Fruit fly (Drosophila melanogaster) whole organism, embryonic: ENCODE results near the gene sbr.

ENCODE experiments used
- Awh ChIP-seq: fragments of 200-800 bp; sonication (Bioruptor generic); IDR thresholded peaks from 2 replicates; pipeline ENCODE4, ENCODE4 v1.3.6; 2022; ENCODE audit warnings: missing biosample characterization, missing genetic modification characterization
- CG11695 ChIP-seq: fragments of 200-800 bp; sonication (Bioruptor generic); IDR thresholded peaks from 3 replicates; pipeline ENCODE4 v1.3.6; 2022; ENCODE audit warnings: missing biosample characterization, missing genetic modification characterization
- CG11696 ChIP-seq: fragments of 200-800 bp; sonication (Bioruptor generic); IDR thresholded peaks from 2 replicates; pipeline ENCODE4 v1.3.6; 2022; ENCODE audit warnings: missing biosample characterization, missing genetic modification characterization
- CG12071 ChIP-seq: fragments of 200-800 bp; sonication (Bioruptor generic); optimal IDR thresholded peaks from 3 replicates; lab custom pipeline; 2018; ENCODE audit warnings: missing biosample characterization, mild to moderate bottlenecking, missing genetic modification characterization
- CG13775 ChIP-seq: fragments of 200-800 bp; sonication (Bioruptor generic); optimal IDR thresholded peaks from 3 replicates; lab custom pipeline; 2017; ENCODE audit warnings: missing biosample characterization, mild to moderate bottlenecking, missing genetic modification characterization
- CG14050 ChIP-seq: fragments of 200-800 bp; sonication (Bioruptor generic); IDR thresholded peaks from 3 replicates; pipeline ENCODE4 v1.3.6; 2022; ENCODE audit warnings: missing biosample characterization, missing genetic modification characterization
- CG14965 ChIP-seq: fragments of 200-800 bp; sonication (Bioruptor generic); optimal IDR thresholded peaks from 2 replicates; lab custom pipeline; 2016; ENCODE audit warnings: missing biosample characterization, missing genetic modification characterization, borderline replicate concordance
- CG15479 ChIP-seq: fragments of 200-800 bp; sonication (Bioruptor generic); optimal IDR thresholded peaks from 3 replicates; lab custom pipeline; 2019; ENCODE audit warnings: missing biosample characterization, mild to moderate bottlenecking, missing genetic modification characterization, moderate library complexity
- CG15696 ChIP-seq: fragments of 200-800 bp; sonication (Bioruptor generic); optimal IDR thresholded peaks from 2 replicates; lab custom pipeline; 2019; ENCODE audit warnings: missing biosample characterization, mild to moderate bottlenecking, missing genetic modification characterization, moderate library complexity
- CG16815 ChIP-seq: fragments of 200-800 bp; sonication (Bioruptor generic); optimal IDR thresholded peaks from 3 replicates; lab custom pipeline; 2017; ENCODE audit warnings: missing biosample characterization, mild to moderate bottlenecking, missing genetic modification characterization
- CG17359 ChIP-seq: fragments of 200-800 bp; sonication (Bioruptor generic); optimal IDR thresholded peaks from 3 replicates; lab custom pipeline; 2018; ENCODE audit warnings: missing biosample characterization, mild to moderate bottlenecking, missing genetic modification characterization, moderate library complexity
- CG17568 ChIP-seq: fragments of 200-800 bp; sonication (Bioruptor generic); optimal IDR thresholded peaks from 2 replicates; lab custom pipeline; 2018; ENCODE audit warnings: missing biosample characterization, mild to moderate bottlenecking, missing genetic modification characterization, moderate library complexity
- CG2202 ChIP-seq: fragments of 200-800 bp; sonication (Bioruptor generic); optimal IDR thresholded peaks from 2 replicates; lab custom pipeline; 2018; ENCODE audit warnings: missing biosample characterization, mild to moderate bottlenecking, missing genetic modification characterization
- CG30403 ChIP-seq: fragments of 200-800 bp; sonication (Bioruptor generic); optimal IDR thresholded peaks from 3 replicates; lab custom pipeline; 2016; ENCODE audit warnings: missing biosample characterization, missing genetic modification characterization
- CG31388 ChIP-seq: fragments of 200-800 bp; sonication (Bioruptor generic); optimal IDR thresholded peaks from 2 replicates; lab custom pipeline; 2016; ENCODE audit warnings: missing biosample characterization, missing genetic modification characterization
- CG3281 ChIP-seq: fragments of 200-800 bp; sonication (Bioruptor generic); optimal IDR thresholded peaks from 3 replicates; lab custom pipeline; 2017; ENCODE audit warnings: missing biosample characterization, mild to moderate bottlenecking, missing genetic modification characterization
- CG34376 ChIP-seq: fragments of 200-800 bp; sonication (Bioruptor generic); optimal IDR thresholded peaks from 2 replicates; lab custom pipeline; 2018; ENCODE audit warnings: missing biosample characterization, mild to moderate bottlenecking, missing genetic modification characterization
- CG8388 ChIP-seq: fragments of 200-800 bp; sonication (Bioruptor generic); optimal IDR thresholded peaks from 2 replicates; lab custom pipeline; 2019; ENCODE audit warnings: missing biosample characterization, mild to moderate bottlenecking, missing genetic modification characterization, moderate library complexity
- CkIIα-i1 ChIP-seq: fragments of 200-800 bp; sonication (Bioruptor generic); IDR thresholded peaks from 2 replicates; pipeline ENCODE4 v1.3.6; 2022; ENCODE audit warnings: missing biosample characterization, missing genetic modification characterization
- E2f1 ChIP-seq: fragments of 200-800 bp; sonication (Bioruptor generic); IDR thresholded peaks from 2 replicates; pipeline ENCODE4 v1.3.6; 2022; ENCODE audit warnings: missing biosample characterization, missing genetic modification characterization
- E2f2 ChIP-seq: fragments of 200-800 bp; sonication (Bioruptor generic); IDR thresholded peaks from 2 replicates; pipeline ENCODE4 v1.3.6; 2022; ENCODE audit warnings: missing biosample characterization, missing genetic modification characterization
- Eip74EF ChIP-seq, 2 experiments: fragments of 200-800 bp in 1 of 2; fragments of >200 bp in 1 of 2; sonication (Bioruptor generic) in 1 of 2; optimal IDR thresholded peaks; 2 replicates each; lab custom pipeline; 2017 to 2019; ENCODE audit warnings: missing biosample characterization in 2 of 2, missing genetic modification characterization in 2 of 2, mild to moderate bottlenecking in 1 of 2, moderate library complexity in 1 of 2
- Hr39 ChIP-seq: fragments of >200 bp; optimal IDR thresholded peaks from 2 replicates; lab custom pipeline; 2017
- Kr ChIP-seq: fragments of 200-800 bp; sonication (Bioruptor generic); optimal IDR thresholded peaks from 2 replicates; lab custom pipeline; 2017; ENCODE audit warnings: missing biosample characterization, mild to moderate bottlenecking, missing genetic modification characterization
- Lpt ChIP-seq: fragments of >200 bp; optimal IDR thresholded peaks from 2 replicates; lab custom pipeline; 2018; ENCODE audit warnings: missing biosample characterization, missing genetic modification characterization
- Nf-YA ChIP-seq: fragments of 200-800 bp; sonication (Bioruptor generic); IDR thresholded peaks from 2 replicates; pipeline ENCODE4 v1.3.6; 2022; ENCODE audit warnings: missing biosample characterization, missing genetic modification characterization
- Scr ChIP-seq: fragments of 200-800 bp; sonication (Bioruptor generic); IDR thresholded peaks from 2 replicates; pipeline ENCODE4 v1.3.6; 2022; ENCODE audit warnings: missing biosample characterization, missing genetic modification characterization; ENCODE audit not compliant: partially characterized antibody
- Six4 ChIP-seq: fragments of 200-800 bp; sonication (Bioruptor generic); optimal IDR thresholded peaks from 2 replicates; lab custom pipeline; 2016; ENCODE audit warnings: missing biosample characterization, missing genetic modification characterization
- Xrp1 ChIP-seq: fragments of 200-800 bp; sonication (Bioruptor generic); IDR thresholded peaks from 2 replicates; pipeline ENCODE4 v1.3.6; 2022; ENCODE audit warnings: missing biosample characterization, missing genetic modification characterization
- ara ChIP-seq: fragments of 200-800 bp; sonication (Bioruptor generic); IDR thresholded peaks from 2 replicates; pipeline ENCODE4 v1.3.6; 2022; ENCODE audit warnings: missing biosample characterization, missing genetic modification characterization
- ato ChIP-seq: fragments of 200-800 bp; sonication (Bioruptor generic); IDR thresholded peaks from 2 replicates; pipeline ENCODE4 v1.3.6; 2022; ENCODE audit warnings: missing biosample characterization, missing genetic modification characterization; ENCODE audit not compliant: partially characterized antibody
- az2 ChIP-seq: fragments of 200-800 bp; sonication (Bioruptor generic); optimal IDR thresholded peaks from 3 replicates; lab custom pipeline; 2016; ENCODE audit warnings: missing biosample characterization, missing genetic modification characterization
- bab2 ChIP-seq: fragments of 200-800 bp; sonication (Bioruptor generic); optimal IDR thresholded peaks from 2 replicates; lab custom pipeline; 2016; ENCODE audit warnings: missing biosample characterization, missing genetic modification characterization
- btn ChIP-seq: fragments of 200-800 bp; sonication (Bioruptor generic); optimal IDR thresholded peaks from 2 replicates; lab custom pipeline; 2016; ENCODE audit warnings: missing biosample characterization, missing genetic modification characterization
- chif ChIP-seq, 2 experiments: fragments of 200-800 bp; sonication (Bioruptor generic); optimal IDR thresholded peaks; 3 replicates each; lab custom pipeline; 2016; ENCODE audit warnings: missing biosample characterization in 2 of 2, missing genetic modification characterization in 2 of 2
- ci ChIP-seq: fragments of 200-800 bp; sonication (Bioruptor generic); IDR thresholded peaks from 3 replicates; pipeline ENCODE4 v1.3.6; 2022; ENCODE audit warnings: missing biosample characterization, missing genetic modification characterization
- cwo ChIP-seq: fragments of 200-800 bp; sonication (Bioruptor generic); optimal IDR thresholded peaks from 3 replicates; lab custom pipeline; 2017; ENCODE audit warnings: missing biosample characterization, missing genetic modification characterization, mild to moderate bottlenecking, moderate library complexity, missing genetic modification reagents
- gsb ChIP-seq: fragments of 200-800 bp; sonication (Bioruptor generic); IDR thresholded peaks from 2 replicates; pipeline ENCODE4 v1.3.6; 2022; ENCODE audit warnings: missing biosample characterization, missing genetic modification characterization
- gsb-n ChIP-seq: fragments of 200-800 bp; sonication (Bioruptor generic); optimal IDR thresholded peaks from 3 replicates; lab custom pipeline; 2018; ENCODE audit warnings: missing biosample characterization, mild to moderate bottlenecking, missing genetic modification characterization
- hkb ChIP-seq, 2 experiments: fragments of 200-800 bp in 1 of 2; fragments of >200 bp in 1 of 2; sonication (Bioruptor generic) in 1 of 2; IDR thresholded peaks in 1 of 2; optimal IDR thresholded peaks in 1 of 2; 2 replicates each; pipeline versions ENCODE4 v1.3.6 to Lab custom; 2017 to 2022; ENCODE audit warnings: missing biosample characterization in 1 of 2, missing genetic modification characterization in 1 of 2
- hth ChIP-seq: fragments of >200 bp; optimal IDR thresholded peaks from 2 replicates; lab custom pipeline; 2017; ENCODE audit warnings: inconsistent platforms
- knrl ChIP-seq: fragments of 200-800 bp; sonication (Bioruptor generic); IDR thresholded peaks from 3 replicates; pipeline ENCODE4 v1.3.6; 2022; ENCODE audit warnings: missing biosample characterization, missing genetic modification characterization; ENCODE audit not compliant: partially characterized antibody
- lilli ChIP-seq: fragments of 200-800 bp; sonication (Bioruptor generic); optimal IDR thresholded peaks from 3 replicates; lab custom pipeline; 2016; ENCODE audit warnings: missing biosample characterization, missing genetic modification characterization
- mirr ChIP-seq: fragments of 200-800 bp; sonication (Bioruptor generic); optimal IDR thresholded peaks from 3 replicates; lab custom pipeline; 2018; ENCODE audit warnings: missing biosample characterization, mild to moderate bottlenecking, missing genetic modification characterization
- oc ChIP-seq: fragments of 200-800 bp; sonication (Bioruptor generic); optimal IDR thresholded peaks from 2 replicates; lab custom pipeline; 2018; ENCODE audit warnings: missing biosample characterization, mild to moderate bottlenecking, missing genetic modification characterization, moderate library complexity
- pzg ChIP-seq: fragments of 200-800 bp; sonication (Bioruptor generic); optimal IDR thresholded peaks from 3 replicates; lab custom pipeline; 2018; ENCODE audit warnings: missing biosample characterization, mild to moderate bottlenecking, missing genetic modification characterization, moderate library complexity
- sc ChIP-seq, 3 experiments: fragments of >200 bp in 2 of 3; fragments of 200-800 bp in 1 of 3; sonication (Bioruptor generic) in 1 of 3; optimal IDR thresholded peaks; 2 replicates in 2 of 3; 3 replicates in 1 of 3; lab custom pipeline; 2017; ENCODE audit warnings: mild to moderate bottlenecking in 1 of 3, missing biosample characterization in 1 of 3, missing genetic modification characterization in 1 of 3, missing genetic modification reagents in 1 of 3
- tll ChIP-seq, 2 experiments: fragments of 200-800 bp in 1 of 2; fragments of >200 bp in 1 of 2; sonication (Bioruptor generic) in 1 of 2; optimal IDR thresholded peaks; 2 replicates each; lab custom pipeline; 2017 to 2019; ENCODE audit warnings: missing biosample characterization in 2 of 2, missing genetic modification characterization in 2 of 2, mild to moderate bottlenecking in 1 of 2, moderate library complexity in 1 of 2
- toy ChIP-seq: fragments of 200-800 bp; sonication (Bioruptor generic); IDR thresholded peaks from 2 replicates; pipeline ENCODE4 v1.3.6; 2022; ENCODE audit warnings: missing biosample characterization, missing genetic modification characterization
- vvl ChIP-seq: fragments of 200-800 bp; sonication (Bioruptor generic); IDR thresholded peaks from 2 replicates; pipeline ENCODE4 v1.3.6; 2022; ENCODE audit warnings: missing biosample characterization, missing genetic modification characterization
- wor ChIP-seq: fragments of 200-800 bp; sonication (Bioruptor generic); IDR thresholded peaks from 2 replicates; pipeline ENCODE4 v1.3.6; 2022; ENCODE audit warnings: missing biosample characterization, missing genetic modification characterization

sbr gene

dm6 chrX:10784330-10784778 is 62.5 kb downstream of the sbr start (continued):
- TF ChIP-seq ato (GFP tag; lab: Robert Waterston, UW) = no peak
- TF ChIP-seq E2f2 (GFP tag; lab: Robert Waterston, UW) = no peak
- TF ChIP-seq CG2202 (tag; lab: Kevin White, UChicago) = no peak
- peak; percentile 50 for TF ChIP-seq lilli (GFP tag; lab: Kevin White, UChicago)
- TF ChIP-seq CG17359 = no peak
- no peak for TF ChIP-seq Awh (GFP tag; lab: Robert Waterston, UW)
- no peak for TF ChIP-seq tll (GFP tag; optimal IDR thresholded peaks at IDR 0.05; lab: Kevin White, UChicago)
- no peak for TF ChIP-seq Lpt (GFP tag; lab: Kevin White, UChicago)
- TF ChIP-seq ci (GFP tag; lab: Robert Waterston, UW) = peak; percentile 57; the same call in 2 of the 3 replicates
- TF ChIP-seq CG3281 (GFP tag; lab: Kevin White, UChicago) = no peak
- TF ChIP-seq CG8388 (GFP tag; lab: Kevin White, UChicago) = no peak
- TF ChIP-seq gsb (GFP tag; lab: Robert Waterston, UW) = no peak
- no peak for TF ChIP-seq Kr (GFP tag; lab: Kevin White, UChicago)
- peak; percentile 94 for TF ChIP-seq CG15479
- no peak for TF ChIP-seq CG16815 (GFP tag; lab: Kevin White, UChicago)
- no peak for TF ChIP-seq CkIIα-i1 (GFP tag; lab: Robert Waterston, UW)
- no peak for TF ChIP-seq sc (optimal IDR thresholded peaks at IDR 0.05; lab: Kevin White, UChicago)
- no peak for TF ChIP-seq sc (GFP tag; optimal IDR thresholded peaks at IDR 0.05; lab: Kevin White, UChicago)
- TF ChIP-seq CG15696 (tag; lab: Kevin White, UChicago) = no peak
- TF ChIP-seq CG34376 (GFP tag; lab: Kevin White, UChicago) = peak; percentile 17
- no peak for TF ChIP-seq bab2 (GFP tag; lab: Kevin White, UChicago)
- TF ChIP-seq cwo = no peak
- TF ChIP-seq Six4 = no peak
- TF ChIP-seq mirr (GFP tag; lab: Kevin White, UChicago) = peak; percentile 53
- TF ChIP-seq CG31388 = no peak
- no peak for TF ChIP-seq chif (GFP tag; optimal IDR thresholded peaks at IDR 0.05; lab: Kevin White, UChicago)
- TF ChIP-seq gsb-n = no peak
- no peak for TF ChIP-seq CG11696
- TF ChIP-seq az2 (GFP tag; lab: Kevin White, UChicago) = no peak
- TF ChIP-seq Nf-YA (GFP tag; lab: Robert Waterston, UW) = no peak
- no peak for TF ChIP-seq hkb (optimal IDR thresholded peaks at IDR 0.05; lab: Kevin White, UChicago)
- TF ChIP-seq hkb (GFP tag; IDR thresholded peaks at IDR 0.05; lab: Robert Waterston, UW) = no peak
- no peak for TF ChIP-seq CG17568 (GFP tag; lab: Kevin White, UChicago)
- TF ChIP-seq CG13775 (GFP tag; lab: Kevin White, UChicago) = no peak
- no peak for TF ChIP-seq knrl
- no peak for TF ChIP-seq E2f1
- TF ChIP-seq oc (tag; lab: Kevin White, UChicago) = no peak
- TF ChIP-seq Xrp1 (GFP tag; lab: Robert Waterston, UW) = no peak
- TF ChIP-seq vvl = no peak; the same call in 1 of the 2 replicates
- no peak for TF ChIP-seq CG12071 (GFP tag; lab: Kevin White, UChicago)
- no peak for TF ChIP-seq CG11695 (GFP tag; lab: Robert Waterston, UW)
- TF ChIP-seq wor (GFP tag; lab: Robert Waterston, UW) = no peak
- no peak for TF ChIP-seq CG30403
- no peak for TF ChIP-seq hth
- no peak for TF ChIP-seq pzg
- no peak for TF ChIP-seq btn (GFP tag; lab: Kevin White, UChicago)
- no peak for TF ChIP-seq CG14050
- TF ChIP-seq toy (GFP tag; lab: Robert Waterston, UW) = no peak
- no peak for TF ChIP-seq Hr39 (lab: Kevin White, UChicago)
- no peak for TF ChIP-seq Eip74EF (GFP tag; optimal IDR thresholded peaks at IDR 0.05; lab: Kevin White, UChicago)
- TF ChIP-seq ara (GFP tag; lab: Robert Waterston, UW) = no peak
- TF ChIP-seq Scr = no peak
- no peak for TF ChIP-seq CG14965 (GFP tag; lab: Kevin White, UChicago)
